Worm (Caenorhabditis elegans): ENCODE data around the gene C14A6.6.

C14A6.6 gene

ce11 chrV:18143445-18143844 lies 23.6 kb downstream of the C14A6.6 start, which contains the start of gene Y37H2A.14:
Gene Y37H2A.14 (plus strand): TSS chrV:18143745.
- TF ChIP-seq tra-4 (tag; optimal IDR thresholded peaks at IDR 0.05) (no peak), ceh-36 (tag; optimal IDR thresholded peaks at IDR 0.05) (no peak)

DNA sequence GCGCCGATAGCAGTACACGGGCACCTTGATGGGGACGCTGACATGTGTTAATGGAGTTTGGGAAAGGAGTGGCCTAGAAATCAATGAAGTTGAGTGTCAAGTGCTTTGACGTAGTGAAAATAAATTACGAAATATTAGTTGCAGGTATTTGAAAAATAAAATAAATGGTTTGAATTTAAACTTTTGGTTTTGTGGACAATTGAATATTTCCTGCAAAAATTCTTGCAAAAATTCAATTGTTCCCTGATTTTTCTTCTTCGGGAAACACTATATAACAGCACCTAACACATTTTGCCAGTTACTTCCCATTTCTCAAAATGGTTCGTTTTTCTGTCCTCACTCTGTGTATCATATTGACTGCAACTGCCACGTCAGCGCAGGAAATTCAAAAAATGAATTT lies 24.5 kb downstream of the C14A6.6 start, which contains the start of gene Y37H2A.13:
Gene Y37H2A.13 (plus strand): TSS at position 301 of the 400 bp plus-strand sequence.
- TF ChIP-seq flt-1 (GFP tag; IDR thresholded peaks at IDR 0.05) = no peak

DNA sequence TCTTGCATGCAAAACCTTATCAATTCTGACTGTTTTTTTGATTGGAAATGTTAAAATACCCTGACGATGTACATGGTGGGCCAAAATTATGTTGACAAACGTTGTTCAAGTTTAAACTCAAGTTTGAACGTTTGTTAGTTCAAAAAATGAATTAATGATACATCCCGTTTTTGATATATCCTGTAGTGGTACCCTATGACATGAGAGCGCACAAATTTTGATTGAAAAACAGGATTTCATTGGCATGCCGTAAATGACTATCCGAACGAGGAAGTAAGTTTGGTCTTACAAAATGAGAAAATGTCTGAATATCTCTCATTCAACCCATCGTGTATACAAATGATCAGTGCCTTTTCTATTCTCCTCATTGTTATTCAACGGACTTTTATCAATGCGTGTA lies 25.9 kb downstream of the C14A6.6 start, which contains the start of gene Y37H2A.11:
Gene Y37H2A.11 (plus strand): TSS at position 301 of the 400 bp plus-strand sequence.
- TF ChIP-seq tra-4 (tag; optimal IDR thresholded peaks at IDR 0.05) = no peak
- TF ChIP-seq flt-1 (GFP tag; IDR thresholded peaks at IDR 0.05) = no peak
- TF ChIP-seq pes-1 (GFP tag; IDR thresholded peaks at IDR 0.05) = no peak
- no peak for TF ChIP-seq ama-1 (optimal IDR thresholded peaks at IDR 0.05)
- TF ChIP-seq scrt-1 (GFP tag; IDR thresholded peaks at IDR 0.05) = no peak
- no peak for TF ChIP-seq F13C5.2 (tag; optimal IDR thresholded peaks at IDR 0.05)
- no peak for TF ChIP-seq tbx-37 (GFP tag; conservative IDR thresholded peaks at IDR 0.05)
- no peak for TF ChIP-seq B0310.2 (tag; optimal IDR thresholded peaks at IDR 0.05)
- TF ChIP-seq tbx-11 (GFP tag; IDR thresholded peaks at IDR 0.05) = no peak
- no peak for TF ChIP-seq hmg-4 (GFP tag; optimal IDR thresholded peaks at IDR 0.05)
- no peak for TF ChIP-seq hmbx-1 (tag; optimal IDR thresholded peaks at IDR 0.05)
- no peak for TF ChIP-seq ets-7 (tag; optimal IDR thresholded peaks at IDR 0.05)
- TF ChIP-seq ceh-36 (tag; optimal IDR thresholded peaks at IDR 0.05) = no peak
- no peak for TF ChIP-seq sea-1 (GFP tag; conservative IDR thresholded peaks at IDR 0.05)
- TF ChIP-seq aly-1 (tag; optimal IDR thresholded peaks at IDR 0.05) = no peak
- no peak for TF ChIP-seq hnd-1 (tag; optimal IDR thresholded peaks at IDR 0.05)
- TF ChIP-seq ceh-13 (GFP tag; optimal IDR thresholded peaks at IDR 0.05) = no peak

DNA sequence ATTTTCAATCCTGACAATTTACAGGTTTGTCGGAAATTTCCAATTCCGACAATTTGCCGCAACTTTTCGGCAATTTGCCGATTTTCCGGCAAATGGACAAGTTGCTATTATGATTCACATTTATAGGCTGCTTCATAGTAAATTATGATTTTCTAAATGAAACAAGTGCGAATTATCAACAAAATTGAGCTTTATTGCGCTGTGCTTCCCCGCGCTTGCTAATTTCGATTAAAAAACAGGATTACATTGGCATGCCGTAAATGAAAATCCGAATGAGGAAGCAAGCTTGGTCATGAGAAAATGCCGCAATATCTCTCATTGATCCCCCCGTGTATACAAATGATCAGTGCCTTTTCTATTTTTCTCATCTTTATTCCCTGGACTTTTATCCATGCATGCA lies 28.4 kb downstream of the C14A6.6 start, which contains the start of gene Y37H2A.10:
Gene Y37H2A.10 (plus strand): TSS at position 301 of the 400 bp plus-strand sequence.
- TF ChIP-seq F13C5.2 (tag; optimal IDR thresholded peaks at IDR 0.05) = no peak
- TF ChIP-seq tbx-11 (GFP tag; IDR thresholded peaks at IDR 0.05) = no peak
- TF ChIP-seq B0310.2 (tag; optimal IDR thresholded peaks at IDR 0.05) = no peak
- TF ChIP-seq pes-1 (GFP tag; IDR thresholded peaks at IDR 0.05) = no peak
- no peak for TF ChIP-seq aly-1 (tag; optimal IDR thresholded peaks at IDR 0.05)
- TF ChIP-seq hnd-1 (tag; optimal IDR thresholded peaks at IDR 0.05) = no peak
- TF ChIP-seq ama-1 (optimal IDR thresholded peaks at IDR 0.05) = no peak
- no peak for TF ChIP-seq ceh-13 (GFP tag; optimal IDR thresholded peaks at IDR 0.05)
- no peak for TF ChIP-seq tra-4 (tag; optimal IDR thresholded peaks at IDR 0.05)
- TF ChIP-seq ets-7 (tag; optimal IDR thresholded peaks at IDR 0.05) = no peak
- no peak for TF ChIP-seq ceh-36 (tag; optimal IDR thresholded peaks at IDR 0.05)
- no peak for TF ChIP-seq tbx-37 (GFP tag; conservative IDR thresholded peaks at IDR 0.05)
- TF ChIP-seq hmbx-1 (tag; optimal IDR thresholded peaks at IDR 0.05) = no peak
- no peak for TF ChIP-seq hmg-4 (GFP tag; optimal IDR thresholded peaks at IDR 0.05)

DNA sequence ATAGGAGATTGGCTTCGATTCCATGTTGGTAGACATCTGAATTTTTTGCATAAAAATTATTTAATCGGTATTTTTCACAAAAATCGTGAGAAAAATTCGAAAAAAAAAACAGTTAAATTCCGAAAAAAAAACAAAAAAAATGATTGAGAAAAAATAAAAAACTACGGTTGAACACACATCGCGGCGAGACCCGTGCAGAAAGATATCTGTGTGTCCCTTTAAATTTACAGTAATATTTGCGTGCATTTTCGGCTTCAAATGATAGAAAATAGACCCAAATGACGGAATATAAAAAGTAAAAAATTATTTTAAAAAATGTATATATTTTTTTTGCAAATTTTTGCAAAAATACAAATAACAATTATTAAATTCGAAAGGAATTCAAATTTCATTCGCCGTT lies 29.4 kb downstream of the C14A6.6 start:
- TF ChIP-seq B0310.2 (tag; optimal IDR thresholded peaks at IDR 0.05) (no peak), ceh-36 (tag; optimal IDR thresholded peaks at IDR 0.05) (no peak), ceh-13 (GFP tag; optimal IDR thresholded peaks at IDR 0.05) (no peak), sea-1 (GFP tag; conservative IDR thresholded peaks at IDR 0.05) (no peak)

- TF ChIP-seq ets-7 (tag; optimal IDR thresholded peaks at IDR 0.05) = no peak
- no peak for TF ChIP-seq pes-1 (GFP tag; IDR thresholded peaks at IDR 0.05)
- TF ChIP-seq ceh-36 (tag; optimal IDR thresholded peaks at IDR 0.05) = no peak
- no peak for TF ChIP-seq flt-1 (GFP tag; IDR thresholded peaks at IDR 0.05)
- no peak for TF ChIP-seq tbx-37 (GFP tag; conservative IDR thresholded peaks at IDR 0.05)
- TF ChIP-seq hnd-1 (tag; optimal IDR thresholded peaks at IDR 0.05) = no peak
- no peak for TF ChIP-seq hmg-4 (GFP tag; optimal IDR thresholded peaks at IDR 0.05)
- no peak for TF ChIP-seq scrt-1 (GFP tag; IDR thresholded peaks at IDR 0.05)
- TF ChIP-seq hmbx-1 (tag; optimal IDR thresholded peaks at IDR 0.05) = no peak
- no peak for TF ChIP-seq tbx-11 (GFP tag; IDR thresholded peaks at IDR 0.05)
- no peak for TF ChIP-seq F13C5.2 (tag; optimal IDR thresholded peaks at IDR 0.05)
- TF ChIP-seq tra-4 (tag; optimal IDR thresholded peaks at IDR 0.05) = no peak
- TF ChIP-seq ceh-13 (GFP tag; optimal IDR thresholded peaks at IDR 0.05) = no peak
- TF ChIP-seq B0310.2 (tag; optimal IDR thresholded peaks at IDR 0.05) = no peak
- TF ChIP-seq sea-1 (GFP tag; conservative IDR thresholded peaks at IDR 0.05) = no peak
Observed at ce11 chrV:18134378-18134777, 32.7 kb downstream of the C14A6.6 start, which contains the start of gene Y37H2A.7. Gene Y37H2A.7 (minus strand): TSS chrV:18134478.

ce11 chrV:18133177-18133576 lies 33.9 kb downstream of the C14A6.6 start, which contains the start of gene Y37H2A.18:
Gene Y37H2A.18 (minus strand): TSS chrV:18133277.
- TF ChIP-seq F13C5.2 (tag; optimal IDR thresholded peaks at IDR 0.05) (no peak), sea-1 (GFP tag; conservative IDR thresholded peaks at IDR 0.05) (no peak), hmbx-1 (tag; optimal IDR thresholded peaks at IDR 0.05) (no peak), ama-1 (optimal IDR thresholded peaks at IDR 0.05) (no peak), pes-1 (GFP tag; IDR thresholded peaks at IDR 0.05) (no peak), hmg-4 (GFP tag; optimal IDR thresholded peaks at IDR 0.05) (no peak), B0310.2 (tag; optimal IDR thresholded peaks at IDR 0.05) (no peak), flt-1 (GFP tag; IDR thresholded peaks at IDR 0.05) (no peak), tbx-37 (GFP tag; conservative IDR thresholded peaks at IDR 0.05) (no peak), tra-4 (tag; optimal IDR thresholded peaks at IDR 0.05) (no peak), ets-7 (tag; optimal IDR thresholded peaks at IDR 0.05) (no peak)

ce11 chrV:18131049-18131448 lies 36.0 kb downstream of the C14A6.6 start, which contains the start of gene Y37H2A.12:
Gene Y37H2A.12 (minus strand): TSS chrV:18131129.
- TF ChIP-seq ama-1 (optimal IDR thresholded peaks at IDR 0.05) (no peak), pes-1 (GFP tag; IDR thresholded peaks at IDR 0.05) (no peak), tra-4 (tag; optimal IDR thresholded peaks at IDR 0.05) (no peak), B0310.2 (tag; optimal IDR thresholded peaks at IDR 0.05) (no peak), hmg-4 (GFP tag; optimal IDR thresholded peaks at IDR 0.05) (no peak), aly-1 (tag; optimal IDR thresholded peaks at IDR 0.05) (no peak), tbx-37 (GFP tag; conservative IDR thresholded peaks at IDR 0.05) (no peak), flt-1 (GFP tag; IDR thresholded peaks at IDR 0.05) (no peak), scrt-1 (GFP tag; IDR thresholded peaks at IDR 0.05) (no peak), ceh-36 (tag; optimal IDR thresholded peaks at IDR 0.05) (no peak), hnd-1 (tag; optimal IDR thresholded peaks at IDR 0.05) (no peak), hmbx-1 (tag; optimal IDR thresholded peaks at IDR 0.05) (no peak), ets-7 (tag; optimal IDR thresholded peaks at IDR 0.05) (no peak), sea-1 (GFP tag; conservative IDR thresholded peaks at IDR 0.05) (no peak), ceh-13 (GFP tag; optimal IDR thresholded peaks at IDR 0.05) (no peak), F13C5.2 (tag; optimal IDR thresholded peaks at IDR 0.05) (no peak), tbx-11 (GFP tag; IDR thresholded peaks at IDR 0.05) (no peak)

Data from whole organism, early embryonic.